Worm (Caenorhabditis elegans) whole organism, midembryonic: ENCODE data around the gene W09C2.9.
"Not testable (repeated sequence)": the region's sequence is repeated elsewhere in the genome, so short reads cannot be mapped to it uniquely, and the experiment has no call there.

ENCODE experiments used
- T22C8.4 ChIP-seq: fragments of 200-800 bp; sonication (Bioruptor generic); IDR thresholded peaks from 2 replicates; pipeline ENCODE4 v1.3.6; 2022; ENCODE audit warnings: missing genetic modification characterization, missing compliant biosample characterization
- cog-1 ChIP-seq: sonication (generic microtip); optimal IDR thresholded peaks from 2 replicates; lab custom pipeline; 2016; ENCODE audit warnings: missing genetic modification characterization, missing compliant biosample characterization
- flt-1 ChIP-seq: fragments of 200-800 bp; sonication (Bioruptor generic); IDR thresholded peaks from 2 replicates; pipeline ENCODE4 v1.3.6; 2022; ENCODE audit warnings: missing genetic modification characterization, missing compliant biosample characterization
- klf-2 ChIP-seq: fragments of 200-800 bp; sonication (Bioruptor generic); conservative IDR thresholded peaks from 2 replicates; pipeline ENCODE4 v1.3.6; 2022; ENCODE audit warnings: missing genetic modification reagents, missing genetic modification characterization, missing compliant biosample characterization
- med-1 ChIP-seq: sonication (generic microtip); optimal IDR thresholded peaks from 2 replicates; lab custom pipeline; 2017; ENCODE audit warnings: missing genetic modification characterization, mild to moderate bottlenecking, missing compliant biosample characterization, antibody characterized with exemption, missing genetic modification reagents; ENCODE audit not compliant: insufficient read depth
- ref-1 ChIP-seq: fragments of 200-800 bp; sonication (Bioruptor generic); conservative IDR thresholded peaks from 2 replicates; pipeline ENCODE4 v1.3.6; 2022; ENCODE audit warnings: missing genetic modification reagents, missing genetic modification characterization, missing compliant biosample characterization
- tab-1 ChIP-seq: fragments of 200-800 bp; sonication (Bioruptor generic); IDR thresholded peaks from 2 replicates; pipeline ENCODE4 v1.3.6; 2022; ENCODE audit warnings: missing genetic modification characterization, missing compliant biosample characterization
- ztf-23 ChIP-seq: fragments of 200-800 bp; sonication (Bioruptor generic); IDR thresholded peaks from 2 replicates; pipeline ENCODE4 v1.3.6; 2022; ENCODE audit warnings: missing genetic modification reagents, missing genetic modification characterization, missing compliant biosample characterization
- ztf-29 ChIP-seq: fragments of 200-800 bp; sonication (Bioruptor generic); IDR thresholded peaks from 2 replicates; pipeline ENCODE4 v1.3.6; 2022; ENCODE audit warnings: missing genetic modification reagents, missing genetic modification characterization, missing compliant biosample characterization

W09C2.9 gene

DNA sequence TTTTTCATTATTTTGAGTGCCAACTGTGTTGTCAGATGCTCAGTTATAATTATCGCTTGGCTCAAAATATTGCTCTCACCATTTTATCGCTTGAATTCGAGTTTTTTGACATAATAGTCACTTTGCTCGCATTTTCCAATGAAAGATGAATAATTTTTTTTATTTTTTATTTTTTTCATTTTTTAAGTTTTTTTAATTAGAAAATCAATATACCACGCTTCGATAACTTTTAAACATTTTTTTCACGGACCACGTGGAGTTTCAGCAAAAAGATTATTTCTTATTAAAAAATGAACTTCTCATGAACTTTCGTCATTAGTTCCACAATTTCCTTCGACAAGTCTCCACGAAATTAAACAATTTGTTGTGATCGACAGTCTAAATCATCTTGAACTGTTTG, 8.5 kb downstream of the W09C2.9 start, which contains the start of gene elt-1:
Gene elt-1, plus strand, starts transcription at position 301 of the 400 bp plus-strand sequence.
- TF ChIP-seq ztf-29 (GFP tag; lab: Robert Waterston, UW) (no peak), T22C8.4 (GFP tag; lab: Robert Waterston, UW) (no peak), ztf-23 (no peak), tab-1 (no peak), med-1 (no peak), flt-1 (GFP tag; lab: Robert Waterston, UW) (no peak), cog-1 (tag; lab: Kevin White, UChicago) (no peak), klf-2 (GFP tag; lab: Robert Waterston, UW) (no peak), ref-1 (GFP tag; lab: Robert Waterston, UW) (no peak)

ce11 chrIV:9614060-9614459, 9.1 kb downstream of the W09C2.9 start:
- TF ChIP-seq klf-2 (GFP tag; lab: Robert Waterston, UW): no peak
- no peak for TF ChIP-seq ref-1 (GFP tag; lab: Robert Waterston, UW)
- no peak for TF ChIP-seq cog-1 (tag; lab: Kevin White, UChicago)
- no peak for TF ChIP-seq tab-1
- TF ChIP-seq flt-1 (GFP tag; lab: Robert Waterston, UW): no peak
- no peak for TF ChIP-seq med-1

DNA sequence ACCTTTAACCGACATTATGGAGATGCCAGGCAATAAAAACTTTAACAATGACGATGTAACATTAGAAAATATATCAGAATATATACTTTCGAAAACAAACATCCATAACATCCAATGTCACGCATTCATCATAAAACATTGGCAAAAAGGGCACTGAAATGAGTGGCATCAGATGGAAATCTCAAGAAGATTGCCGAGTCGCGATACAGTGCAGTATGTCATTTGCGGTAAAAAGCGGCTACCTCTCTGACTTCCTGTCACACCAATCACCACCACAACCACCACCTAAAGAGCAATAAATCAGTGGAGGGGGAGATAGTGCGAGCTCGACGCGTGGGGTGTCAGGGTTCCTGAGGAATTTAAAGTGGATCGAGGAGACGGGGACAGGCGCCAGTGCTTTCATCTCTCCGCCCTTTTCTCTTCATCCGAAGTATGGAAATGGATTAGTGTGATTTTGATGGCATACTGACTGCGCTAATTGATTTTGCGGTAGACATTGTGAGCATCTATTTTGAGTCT, 10.0 kb downstream of the W09C2.9 start:
- TF ChIP-seq cog-1 (tag; lab: Kevin White, UChicago) (no peak), med-1 (no peak), ref-1 (GFP tag; lab: Robert Waterston, UW) (no peak), T22C8.4 (GFP tag; lab: Robert Waterston, UW) (no peak), ztf-29 (GFP tag; lab: Robert Waterston, UW) (no peak), ztf-23 (no peak), tab-1 (no peak), flt-1 (GFP tag; lab: Robert Waterston, UW) (no peak), klf-2 (GFP tag; lab: Robert Waterston, UW) (no peak)

ce11 chrIV:9610923-9611322, 12.2 kb downstream of the W09C2.9 start:
- TF ChIP-seq tab-1 (no peak), T22C8.4 (GFP tag; lab: Robert Waterston, UW) (no peak), ztf-29 (GFP tag; lab: Robert Waterston, UW) (no peak), ref-1 (GFP tag; lab: Robert Waterston, UW) (no peak), ztf-23 (no peak), flt-1 (GFP tag; lab: Robert Waterston, UW) (no peak), med-1 (no peak), cog-1 (tag; lab: Kevin White, UChicago) (no peak), klf-2 (GFP tag; lab: Robert Waterston, UW) (no peak)

ce11 chrIV:9609095-9609494, 14.1 kb downstream of the W09C2.9 start:
- TF ChIP-seq ztf-23 (no peak), flt-1 (GFP tag; lab: Robert Waterston, UW) (no peak)

- no peak for TF ChIP-seq T22C8.4 (GFP tag; lab: Robert Waterston, UW)
- no peak for TF ChIP-seq med-1
- no peak for TF ChIP-seq ztf-23
- no peak for TF ChIP-seq klf-2 (GFP tag; lab: Robert Waterston, UW)
- TF ChIP-seq cog-1 (tag; lab: Kevin White, UChicago): no peak
- no peak for TF ChIP-seq flt-1 (GFP tag; lab: Robert Waterston, UW)
- TF ChIP-seq ref-1 (GFP tag; lab: Robert Waterston, UW): no peak
- no peak for TF ChIP-seq ztf-29 (GFP tag; lab: Robert Waterston, UW)
- no peak for TF ChIP-seq tab-1
Observed at ce11 chrIV:9607945-9608344, 15.2 kb downstream of the W09C2.9 start.

DNA sequence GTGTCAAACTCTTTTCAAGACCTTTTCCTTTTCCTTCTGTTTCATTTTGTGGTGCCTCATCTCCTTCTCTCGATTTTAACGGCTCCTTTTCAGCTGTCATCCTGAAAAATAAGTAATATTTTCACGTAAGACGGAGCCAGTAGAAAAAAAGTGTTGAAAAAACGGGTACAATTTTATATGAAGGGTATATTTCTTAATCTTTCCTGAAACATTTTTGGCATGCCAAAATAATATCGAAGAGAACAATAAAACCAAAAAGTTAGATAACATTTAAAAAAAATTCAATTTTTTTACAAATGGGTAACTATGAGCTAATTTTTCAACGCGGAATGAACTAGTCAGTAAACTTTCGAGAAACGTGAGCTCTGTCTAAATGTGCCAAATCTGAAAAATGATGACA, 21.6 kb downstream of the W09C2.9 start, which contains the start of gene aat-1:
Gene aat-1, minus strand, starts transcription at position 101 of the 400 bp plus-strand sequence.
- no peak for TF ChIP-seq flt-1 (GFP tag; lab: Robert Waterston, UW)
- TF ChIP-seq klf-2 (GFP tag; lab: Robert Waterston, UW): no peak
- TF ChIP-seq med-1: no peak
- TF ChIP-seq ref-1 (GFP tag; lab: Robert Waterston, UW): no peak
- TF ChIP-seq tab-1: no peak
- no peak for TF ChIP-seq cog-1 (tag; lab: Kevin White, UChicago)
- no peak for TF ChIP-seq ztf-23
- no peak for TF ChIP-seq ztf-29 (GFP tag; lab: Robert Waterston, UW)
- TF ChIP-seq T22C8.4 (GFP tag; lab: Robert Waterston, UW): no peak

DNA sequence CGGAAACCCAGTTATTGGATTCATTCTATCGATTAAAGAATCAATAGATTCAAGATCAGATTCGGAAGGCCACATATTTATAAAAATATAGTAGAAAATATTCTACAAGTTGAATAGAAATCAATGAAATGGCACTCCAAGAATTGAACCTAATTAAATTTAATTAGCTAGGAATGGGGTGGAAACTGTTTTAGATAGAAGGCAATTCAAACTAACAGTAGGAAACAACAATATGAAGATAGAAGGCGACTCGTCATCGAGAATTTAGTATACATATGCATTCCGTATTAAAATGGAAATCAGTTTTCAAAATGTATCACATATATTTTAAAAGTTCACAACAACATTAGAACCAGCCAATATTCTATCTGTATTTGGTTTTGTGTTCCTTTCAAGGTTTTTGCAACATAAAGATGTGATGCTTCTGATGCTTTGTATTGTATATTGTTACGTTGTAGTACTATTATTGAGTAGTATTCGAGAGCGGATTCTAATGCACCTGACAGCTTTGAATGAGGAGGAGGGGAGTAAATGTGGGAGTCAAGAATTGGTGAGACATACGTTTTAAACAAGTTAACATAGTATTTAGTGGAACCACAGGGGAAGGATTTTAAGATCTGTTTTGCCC, 27.3 kb downstream of the W09C2.9 start, which contains the start of the genes F27C8.3 and F27C8.2:
Gene F27C8.3, minus strand, starts transcription at position 101 of the 628 bp plus-strand sequence.
Gene F27C8.2, plus strand, starts transcription at position 578 of the 628 bp plus-strand sequence.
- not testable (repeated sequence) for TF ChIP-seq ztf-29 (GFP tag; lab: Robert Waterston, UW); ztf-23; flt-1 (GFP tag; lab: Robert Waterston, UW)

DNA sequence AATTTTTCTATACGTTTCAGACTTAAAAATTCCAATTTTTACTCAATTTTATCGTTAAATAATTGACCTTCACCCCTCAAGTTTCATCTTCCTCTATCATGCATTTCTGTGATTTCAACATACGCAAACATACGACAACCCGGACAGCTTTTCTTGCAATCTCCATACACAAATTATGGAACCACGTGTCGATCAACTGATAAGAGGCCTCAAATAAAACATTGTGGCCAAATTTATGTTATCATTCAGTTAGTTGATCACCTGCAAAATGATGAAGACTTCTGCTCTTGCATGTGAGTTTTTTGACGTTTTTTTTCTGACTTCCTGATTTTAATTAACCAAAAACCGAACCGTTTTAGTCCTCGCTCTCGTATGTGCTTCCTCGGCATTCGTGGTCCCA, 29.7 kb downstream of the W09C2.9 start, which contains the start of gene spp-18:
Gene spp-18, plus strand, starts transcription at position 257 of the 400 bp plus-strand sequence.
- no peak for TF ChIP-seq med-1
- TF ChIP-seq klf-2 (GFP tag; lab: Robert Waterston, UW): no peak
- TF ChIP-seq ztf-29 (GFP tag; lab: Robert Waterston, UW): no peak
- no peak for TF ChIP-seq flt-1 (GFP tag; lab: Robert Waterston, UW)
- TF ChIP-seq T22C8.4 (GFP tag; lab: Robert Waterston, UW): no peak
- TF ChIP-seq ztf-23: no peak
- no peak for TF ChIP-seq tab-1
- no peak for TF ChIP-seq cog-1 (tag; lab: Kevin White, UChicago)
- no peak for TF ChIP-seq ref-1 (GFP tag; lab: Robert Waterston, UW)

DNA sequence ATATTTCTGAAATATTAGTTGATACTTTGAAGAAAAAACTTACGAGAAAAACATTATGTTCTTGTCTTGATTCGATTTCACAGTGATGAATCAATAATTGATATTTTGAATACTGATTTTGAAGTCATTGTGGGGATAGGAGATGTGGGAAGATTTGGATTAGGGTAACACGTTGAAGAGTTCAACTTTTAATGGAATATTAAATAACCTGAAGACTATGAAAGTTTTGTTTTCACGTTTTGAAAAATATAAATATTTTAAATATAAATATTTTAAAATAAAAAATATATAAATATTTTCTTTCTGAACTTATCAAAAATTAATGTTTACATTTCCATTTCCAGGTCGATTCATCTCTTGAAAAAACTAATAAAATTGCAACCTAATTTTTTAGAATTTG, 30.8 kb downstream of the W09C2.9 start, which contains the start of gene pei-1:
Gene pei-1, minus strand, starts transcription at position 101 of the 400 bp plus-strand sequence.
- TF ChIP-seq ztf-23 (no peak), tab-1 (no peak), ref-1 (GFP tag; lab: Robert Waterston, UW) (no peak), med-1 (no peak)
